Worm (Caenorhabditis elegans): ENCODE data around the gene pals-17.

- no peak for TF ChIP-seq nhr-48 (tag; optimal IDR thresholded peaks at IDR 0.05)
- no peak for TF ChIP-seq ceh-44 (GFP tag; IDR thresholded peaks at IDR 0.05)
- no peak for TF ChIP-seq lin-29 (GFP tag; IDR thresholded peaks at IDR 0.05)
- TF ChIP-seq nhr-11 (tag; optimal IDR thresholded peaks at IDR 0.05), result no peak
- no peak for TF ChIP-seq ceh-28 (tag; optimal IDR thresholded peaks at IDR 0.05)
- TF ChIP-seq F26F4.8 (GFP tag; conservative IDR thresholded peaks at IDR 0.05), result no peak
- TF ChIP-seq ztf-7 (tag; optimal IDR thresholded peaks at IDR 0.05), result no peak
- no peak for TF ChIP-seq nhr-41 (GFP tag; IDR thresholded peaks at IDR 0.05)
- TF ChIP-seq unc-62 (GFP tag; optimal IDR thresholded peaks at IDR 0.05 in 1 of 2), result no peak
- no peak for TF ChIP-seq unc-62 (tag; optimal IDR thresholded peaks at IDR 0.05)
- TF ChIP-seq set-16 (GFP tag; IDR thresholded peaks at IDR 0.05), result no peak
These were observed at the start of gene pals-17 for ce11 chrIII:1391752-1392151.
